Fruit fly (Drosophila melanogaster): Measurements from ENCODE around the gene Rsph1.

DNA sequence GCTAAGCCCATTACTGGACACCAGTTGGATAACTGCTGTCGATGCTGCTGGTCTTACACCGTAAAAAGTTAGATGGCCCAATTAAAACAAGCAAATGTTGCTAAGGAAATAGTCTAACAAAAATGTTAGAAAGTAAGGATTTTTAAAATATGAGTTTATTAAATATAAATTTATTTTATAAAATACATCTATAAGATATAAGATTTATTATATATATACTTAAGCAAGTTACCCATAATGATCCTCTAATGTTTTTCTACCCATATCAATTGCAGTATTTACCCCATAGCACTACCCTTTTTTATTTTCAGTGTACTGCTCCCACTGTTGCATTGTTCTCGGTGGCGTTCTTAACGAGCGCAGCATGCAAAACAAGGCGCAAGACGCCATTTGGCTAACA lies 37.0 kb upstream of the Rsph1 start:
- TF ChIP-seq kay (GFP tag; ENCODE audit: borderline replicate concordance) (no peak), CG14711 (tag; optimal IDR thresholded peaks at IDR 0.05) (no peak), cic (GFP tag; optimal IDR thresholded peaks at IDR 0.05) (no peak), CG7101 (tag; optimal IDR thresholded peaks at IDR 0.05) (no peak)

Data from whole organism, adult.